Worm (Caenorhabditis elegans): ENCODE data around the gene mcm-3.
A peak's percentile ranks its signal among the peaks of the same experiment; 100 is the strongest.

mcm-3 gene

ce11 chrV:15085335-15085800 lies 26.0 kb upstream of the mcm-3 start, which contains the start of the genes ahsa-1 and C01G10.7:
TSS of gene ahsa-1 (minus strand) at chrV:15085385.
TSS of gene C01G10.7 (plus strand) at chrV:15085747.
- TF ChIP-seq tra-1 (GFP tag; IDR thresholded peaks at IDR 0.05) (peak; percentile 58; the same call in 1 of the 2 replicates), attf-4 (tag; optimal IDR thresholded peaks at IDR 0.05) (no peak), lir-3 (tag; optimal IDR thresholded peaks at IDR 0.05) (no peak), egl-43 (GFP tag; IDR thresholded peaks at IDR 0.05) (no peak), snpc-1.2 (GFP tag; IDR thresholded peaks at IDR 0.05) (no peak), lin-38 (GFP tag; IDR thresholded peaks at IDR 0.05) (peak; percentile 99), T20F7.1 (GFP tag; optimal IDR thresholded peaks at IDR 0.05) (peak; percentile 87), madf-9 (GFP tag; conservative IDR thresholded peaks at IDR 0.05) (peak; percentile 75), pqm-1 (tag; optimal IDR thresholded peaks at IDR 0.05) (peak; percentile 72), hlh-30 (tag; optimal IDR thresholded peaks at IDR 0.05; ENCODE audit: insufficient read depth) (no peak), ceh-32 (tag; optimal IDR thresholded peaks at IDR 0.05; ENCODE audit: poor library complexity) (no peak), zfp-3 (GFP tag; conservative IDR thresholded peaks at IDR 0.05) (0 out of 2 replicates have a peak, but pooled peaks have one; percentile 32), zag-1 (tag; optimal IDR thresholded peaks at IDR 0.05) (no peak), daf-8 (GFP tag; IDR thresholded peaks at IDR 0.05) (no peak), zfp-2 (tag; optimal IDR thresholded peaks at IDR 0.05) (no peak), lin-15B (tag; optimal IDR thresholded peaks at IDR 0.05) (peak; percentile 91), hmg-1.1 (GFP tag; IDR thresholded peaks at IDR 0.05) (peak; percentile 79), ces-1 (GFP tag; optimal IDR thresholded peaks at IDR 0.05) (peak; percentile 60), nhr-237 (tag; optimal IDR thresholded peaks at IDR 0.05) (no peak), Y105C5A.15 (GFP tag; IDR thresholded peaks at IDR 0.05) (no peak), ZK546.5 (tag; optimal IDR thresholded peaks at IDR 0.05) (no peak), ceh-82 (tag; optimal IDR thresholded peaks at IDR 0.05) (no peak), nhr-28 (tag; optimal IDR thresholded peaks at IDR 0.05) (peak; percentile 64), F26F4.8 (GFP tag; conservative IDR thresholded peaks at IDR 0.05) (no peak), nhr-111 (GFP tag; optimal IDR thresholded peaks at IDR 0.05) (no peak), sdz-12 (GFP tag; optimal IDR thresholded peaks at IDR 0.05) (no peak), unc-62 (GFP tag; optimal IDR thresholded peaks at IDR 0.05 in 1 of 2) (no peak), unc-62 (tag; optimal IDR thresholded peaks at IDR 0.05) (no peak), lim-7 (GFP tag; IDR thresholded peaks at IDR 0.05) (no peak), ztf-7 (tag; optimal IDR thresholded peaks at IDR 0.05) (peak; percentile 40), fos-1 (tag; optimal IDR thresholded peaks at IDR 0.05) (no peak), saeg-2 (GFP tag; IDR thresholded peaks at IDR 0.05) (no peak), zip-2 (tag; optimal IDR thresholded peaks at IDR 0.05) (no peak), nhr-11 (tag; optimal IDR thresholded peaks at IDR 0.05) (peak; percentile 66), php-3 (GFP tag; IDR thresholded peaks at IDR 0.05) (no peak), F44E2.7 (GFP tag; IDR thresholded peaks at IDR 0.05) (no peak), mes-2 (tag; optimal IDR thresholded peaks at IDR 0.05; ENCODE audit: poor library complexity, severe bottlenecking) (peak; percentile 99), unc-130 (GFP tag; optimal IDR thresholded peaks at IDR 0.05) (peak; percentile 98), F49E8.2 (tag; optimal IDR thresholded peaks at IDR 0.05; ENCODE audit: borderline replicate concordance) (peak; percentile 56), duxl-1 (tag; optimal IDR thresholded peaks at IDR 0.05; ENCODE audit: poor library complexity) (peak; percentile 72), jun-1 (tag; optimal IDR thresholded peaks at IDR 0.05) (no peak), gei-8 (GFP tag; optimal IDR thresholded peaks at IDR 0.05) (no peak), egl-27 (tag; optimal IDR thresholded peaks at IDR 0.05) (no peak), nhr-77 (tag; optimal IDR thresholded peaks at IDR 0.05) (peak; percentile 88), Y75B8A.6 (GFP tag; IDR thresholded peaks at IDR 0.05) (no peak), unc-39 (tag; optimal IDR thresholded peaks at IDR 0.05) (no peak), dmd-6 (GFP tag; IDR thresholded peaks at IDR 0.05) (peak; percentile 86), T26A8.4 (GFP tag; IDR thresholded peaks at IDR 0.05) (peak; percentile 59; the same call in 1 of the 2 replicates), ceh-20 (GFP tag; IDR thresholded peaks at IDR 0.05) (peak; percentile 67; the same call in 1 of the 2 replicates), Y48G9A.11 (GFP tag; IDR thresholded peaks at IDR 0.05) (peak; percentile 82), nhr-76 (tag; optimal IDR thresholded peaks at IDR 0.05) (no peak), vab-7 (GFP tag; IDR thresholded peaks at IDR 0.05) (peak; percentile 49; the same call in 1 of the 2 replicates)

Measured in whole organism, L4 larva.